Worm (Caenorhabditis elegans) whole organism, mixed stage, embryonic: ENCODE measurements around the gene R186.8.

Experiments
- elt-1 ChIP-seq: sonication (generic microtip); optimal IDR thresholded peaks from 2 replicates; lab custom pipeline; 2017; ENCODE audit warnings: missing genetic modification characterization, mild to moderate bottlenecking, missing compliant biosample characterization, antibody characterized with exemption, moderate library complexity, borderline replicate concordance; ENCODE audit not compliant: insufficient read depth
- ham-2 ChIP-seq: fragments of 200-800 bp; sonication (Bioruptor generic); optimal IDR thresholded peaks from 2 replicates; lab custom pipeline; 2018; ENCODE audit warnings: mild to moderate bottlenecking, missing genetic modification characterization, missing compliant biosample characterization
- mls-2 ChIP-seq: sonication (generic microtip); optimal IDR thresholded peaks from 2 replicates; lab custom pipeline; 2016; ENCODE audit warnings: mild to moderate bottlenecking, missing genetic modification characterization, moderate library complexity, missing compliant biosample characterization
- nhr-12 ChIP-seq: fragments of 150-350 bp; optimal IDR thresholded peaks from 2 replicates; lab custom pipeline; 2014; ENCODE audit warnings: missing biosample characterization, missing genetic modification characterization
- nhr-237 ChIP-seq: fragments of 150-350 bp; optimal IDR thresholded peaks from 2 replicates; lab custom pipeline; 2014; ENCODE audit warnings: missing biosample characterization, missing genetic modification characterization
- nhr-28 ChIP-seq: fragments of 150-350 bp; optimal IDR thresholded peaks from 2 replicates; lab custom pipeline; 2014; ENCODE audit warnings: missing biosample characterization, missing genetic modification characterization
- snpc-4 ChIP-seq: fragments of 150-350 bp; optimal IDR thresholded peaks from 2 replicates; lab custom pipeline; 2014; ENCODE audit warnings: missing biosample characterization, missing genetic modification characterization
- sptf-1 ChIP-seq: sonication (generic microtip); optimal IDR thresholded peaks from 2 replicates; lab custom pipeline; 2017; ENCODE audit warnings: mild to moderate bottlenecking, missing genetic modification characterization, moderate library complexity, missing compliant biosample characterization
- ztf-11 ChIP-seq: fragments of 150-350 bp; optimal IDR thresholded peaks from 2 replicates; lab custom pipeline; 2014; ENCODE audit warnings: missing biosample characterization, missing genetic modification characterization

ce11 chrV:12949607-12950006 lies 18.2 kb downstream of the R186.8 start, which contains the start of gene T16G1.13:
- TF ChIP-seq snpc-4 (no peak), ham-2 (GFP tag; lab: Kevin White, UChicago) (no peak), sptf-1 (tag; lab: Kevin White, UChicago) (no peak), nhr-237 (tag; lab: Kevin White, UChicago) (no peak), nhr-12 (tag; lab: Kevin White, UChicago) (no peak), mls-2 (tag; lab: Kevin White, UChicago) (no peak), nhr-28 (tag; lab: Kevin White, UChicago) (no peak), ztf-11 (no peak), elt-1 (tag; lab: Kevin White, UChicago) (no peak)
